Worm (Caenorhabditis elegans): Measurements from ENCODE around the gene sel-13.

Gene sel-13

DNA sequence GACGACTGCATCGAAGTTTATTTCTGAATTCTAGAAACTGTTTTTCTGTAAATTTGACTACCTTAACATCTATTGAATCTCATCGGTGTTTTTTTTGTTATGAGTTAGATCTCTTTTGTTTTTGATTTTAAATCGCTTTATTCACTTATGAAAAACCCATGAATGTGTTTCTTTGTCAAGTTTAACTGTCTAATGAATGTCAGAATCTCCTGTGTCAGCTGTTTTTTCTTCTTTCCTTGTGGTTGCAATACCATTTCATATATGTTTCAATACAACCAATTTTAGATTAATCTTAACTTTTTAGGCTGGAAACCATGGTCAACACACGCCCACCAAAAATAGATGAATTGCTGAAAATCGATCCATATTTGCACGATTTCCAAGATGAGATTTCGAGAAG lies 5.0 kb downstream of the sel-13 start, which contains the start of gene T04A8.7:
Gene T04A8.7 (plus strand): TSS at position 301 of the 400 bp plus-strand sequence.
- TF ChIP-seq ztf-29 (GFP tag; IDR thresholded peaks at IDR 0.05) (no peak), klf-2 (GFP tag; conservative IDR thresholded peaks at IDR 0.05) (no peak), cog-1 (tag; optimal IDR thresholded peaks at IDR 0.05) (no peak), ref-1 (GFP tag; conservative IDR thresholded peaks at IDR 0.05) (no peak), tab-1 (GFP tag; IDR thresholded peaks at IDR 0.05) (no peak)

DNA sequence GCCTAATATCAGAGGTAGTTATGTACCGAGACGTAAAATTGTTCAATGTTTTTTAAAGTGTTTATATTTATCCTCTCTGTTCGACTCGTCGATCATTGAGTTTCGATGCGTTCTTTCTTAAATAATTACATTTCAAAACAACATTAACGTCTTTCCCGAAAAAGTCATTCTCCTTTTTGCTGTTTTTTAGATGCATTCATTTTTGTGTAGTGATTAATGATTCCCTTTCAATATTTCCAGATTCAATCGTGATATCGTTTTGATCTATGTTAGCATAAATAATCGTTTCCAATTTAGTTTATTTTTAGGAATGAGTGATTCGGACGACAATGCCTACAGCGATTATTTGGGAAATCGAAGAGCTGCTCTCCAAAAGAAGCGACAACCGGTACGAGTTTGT lies 6.3 kb downstream of the sel-13 start, which contains the start of gene T04A8.8:
Gene T04A8.8 (plus strand): TSS at position 301 of the 400 bp plus-strand sequence.
- TF ChIP-seq ref-1 (GFP tag; conservative IDR thresholded peaks at IDR 0.05) (no peak), klf-2 (GFP tag; conservative IDR thresholded peaks at IDR 0.05) (no peak), tab-1 (GFP tag; IDR thresholded peaks at IDR 0.05) (no peak), med-1 (GFP tag; optimal IDR thresholded peaks at IDR 0.05; ENCODE audit: insufficient read depth) (no peak), cog-1 (tag; optimal IDR thresholded peaks at IDR 0.05) (no peak), flt-1 (GFP tag; IDR thresholded peaks at IDR 0.05) (no peak), ztf-23 (GFP tag; IDR thresholded peaks at IDR 0.05) (no peak), T22C8.4 (GFP tag; IDR thresholded peaks at IDR 0.05) (no peak), ztf-29 (GFP tag; IDR thresholded peaks at IDR 0.05) (no peak)

DNA sequence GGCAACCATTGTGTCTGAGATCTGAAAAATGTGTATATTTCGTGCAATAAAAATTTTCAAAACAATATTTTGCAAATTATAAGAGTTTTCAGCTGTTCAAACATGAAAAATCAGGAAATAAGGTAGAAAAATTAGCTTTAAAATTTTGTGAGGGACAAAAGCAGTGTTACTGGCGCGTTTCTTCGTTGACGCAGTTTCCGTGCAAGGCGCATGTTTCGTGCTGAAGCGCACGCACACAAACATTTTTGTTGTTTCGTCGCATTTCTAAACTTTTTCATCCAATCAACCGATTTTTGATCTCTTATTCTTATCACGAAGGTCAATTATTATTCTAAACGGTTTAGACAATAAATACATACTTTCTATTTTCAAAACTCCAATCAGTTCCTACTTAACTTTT lies 6.7 kb downstream of the sel-13 start, which contains the start of gene nifk-1:
Gene nifk-1 (minus strand): TSS at position 27 of the 400 bp plus-strand sequence.
- no peak for TF ChIP-seq T22C8.4 (GFP tag; IDR thresholded peaks at IDR 0.05)
- peak; percentile 50; the same call in 1 of the 2 replicates for TF ChIP-seq ztf-23 (GFP tag; IDR thresholded peaks at IDR 0.05)

DNA sequence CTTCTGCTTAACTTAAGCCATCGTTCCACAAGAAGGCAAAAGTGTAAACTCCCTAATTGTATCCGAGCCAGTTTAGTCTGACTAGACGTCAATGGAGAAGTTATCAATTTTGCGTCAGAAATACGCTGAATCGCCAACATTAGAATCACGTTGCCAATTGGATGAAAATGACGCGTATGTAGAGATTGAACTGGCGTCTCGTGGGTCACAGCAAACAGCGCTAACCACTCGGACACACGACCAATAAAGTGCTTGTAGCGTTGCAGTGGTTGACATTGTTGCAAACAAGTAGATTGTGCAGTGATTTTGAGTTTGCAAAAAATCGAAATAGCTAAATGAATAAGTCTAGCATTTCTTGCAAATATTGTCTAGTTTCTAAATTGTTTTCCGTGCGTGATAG lies 10.4 kb downstream of the sel-13 start:
- peak; percentile 55 for TF ChIP-seq cog-1 (tag; optimal IDR thresholded peaks at IDR 0.05)
- TF ChIP-seq ref-1 (GFP tag; conservative IDR thresholded peaks at IDR 0.05): peak; percentile 73
- TF ChIP-seq klf-2 (GFP tag; conservative IDR thresholded peaks at IDR 0.05): 0 out of 2 replicates have a peak, but pooled peaks have one; percentile 53
- peak; percentile 81 for TF ChIP-seq T22C8.4 (GFP tag; IDR thresholded peaks at IDR 0.05)
- peak; percentile 78; the same call in 1 of the 2 replicates for TF ChIP-seq ztf-29 (GFP tag; IDR thresholded peaks at IDR 0.05)
- peak; percentile 33 for TF ChIP-seq med-1 (GFP tag; optimal IDR thresholded peaks at IDR 0.05; ENCODE audit: insufficient read depth)
- TF ChIP-seq ztf-23 (GFP tag; IDR thresholded peaks at IDR 0.05): peak; percentile 89
- peak; percentile 91 for TF ChIP-seq flt-1 (GFP tag; IDR thresholded peaks at IDR 0.05)
- TF ChIP-seq tab-1 (GFP tag; IDR thresholded peaks at IDR 0.05): peak; percentile 93

DNA sequence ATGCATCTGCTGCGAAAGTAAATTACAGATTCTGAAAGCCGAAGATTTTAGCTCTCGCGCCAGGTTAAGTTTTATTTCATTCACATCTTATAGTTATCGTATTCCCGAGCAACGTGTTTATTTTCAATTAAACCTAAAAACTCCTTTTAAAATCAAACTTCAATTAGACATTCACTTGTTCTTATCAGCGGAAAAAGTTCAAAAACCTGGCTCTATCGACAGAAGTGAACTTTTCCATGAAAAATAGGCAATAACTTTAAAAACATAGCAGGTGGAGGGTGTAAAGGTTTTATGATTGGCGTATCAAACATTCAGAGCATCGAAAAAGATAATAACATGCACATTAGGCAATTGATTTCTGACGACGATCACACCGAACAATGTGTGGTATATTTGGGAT lies 11.1 kb downstream of the sel-13 start, which contains the start of gene ppat-1:
Gene ppat-1 (plus strand): TSS at position 316 of the 400 bp plus-strand sequence.
- TF ChIP-seq klf-2 (GFP tag; conservative IDR thresholded peaks at IDR 0.05): no peak
- no peak for TF ChIP-seq cog-1 (tag; optimal IDR thresholded peaks at IDR 0.05)
- TF ChIP-seq T22C8.4 (GFP tag; IDR thresholded peaks at IDR 0.05): no peak
- no peak for TF ChIP-seq tab-1 (GFP tag; IDR thresholded peaks at IDR 0.05)
- no peak for TF ChIP-seq flt-1 (GFP tag; IDR thresholded peaks at IDR 0.05)
- TF ChIP-seq ztf-29 (GFP tag; IDR thresholded peaks at IDR 0.05): no peak
- TF ChIP-seq med-1 (GFP tag; optimal IDR thresholded peaks at IDR 0.05; ENCODE audit: insufficient read depth): no peak
- TF ChIP-seq ztf-23 (GFP tag; IDR thresholded peaks at IDR 0.05): no peak
- no peak for TF ChIP-seq ref-1 (GFP tag; conservative IDR thresholded peaks at IDR 0.05)

DNA sequence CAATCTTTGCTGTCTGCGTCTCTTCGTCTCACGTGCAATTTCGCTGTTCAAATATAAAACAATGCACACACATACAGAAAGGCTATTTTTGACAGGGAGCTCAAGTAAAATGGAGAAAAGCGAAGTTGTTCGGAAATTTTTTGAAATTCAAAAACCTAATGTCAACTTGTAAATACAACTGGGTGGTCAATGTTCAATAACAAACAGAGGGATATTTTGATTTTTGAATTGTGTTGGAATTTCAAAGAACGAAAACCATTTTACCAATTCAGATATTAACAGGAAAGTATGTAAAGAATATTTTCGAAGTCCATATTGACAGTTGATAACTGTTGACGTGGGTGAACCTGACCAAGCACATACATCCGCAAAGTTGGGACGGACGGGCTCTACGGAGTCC lies 11.7 kb downstream of the sel-13 start, which contains the start of gene tag-243:
Gene tag-243 (minus strand): TSS at position 101 of the 400 bp plus-strand sequence.
- TF ChIP-seq T22C8.4 (GFP tag; IDR thresholded peaks at IDR 0.05) (no peak), klf-2 (GFP tag; conservative IDR thresholded peaks at IDR 0.05) (0 out of 2 replicates have a peak, but pooled peaks have one; percentile 24)

DNA sequence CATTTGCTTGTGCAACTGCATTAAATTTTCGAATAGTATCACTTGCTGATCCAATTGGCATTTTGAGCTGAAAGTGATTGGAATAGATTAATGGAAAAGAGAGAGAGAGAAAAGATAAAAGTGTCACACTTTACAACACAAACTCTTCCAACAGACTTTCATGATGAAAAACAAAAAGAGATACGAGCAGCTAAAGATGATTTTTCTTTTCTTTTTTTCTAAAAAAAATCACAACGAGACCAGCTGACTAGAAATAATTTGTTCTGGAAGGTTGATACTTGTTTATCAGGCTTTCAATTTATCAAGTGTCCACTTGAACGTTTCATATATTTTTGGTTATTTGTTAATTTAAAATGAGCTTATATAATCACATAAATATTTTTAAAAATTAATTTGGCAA lies 12.9 kb downstream of the sel-13 start:
- TF ChIP-seq ztf-29 (GFP tag; IDR thresholded peaks at IDR 0.05) (no peak), tab-1 (GFP tag; IDR thresholded peaks at IDR 0.05) (no peak), klf-2 (GFP tag; conservative IDR thresholded peaks at IDR 0.05) (no peak), ztf-23 (GFP tag; IDR thresholded peaks at IDR 0.05) (no peak), cog-1 (tag; optimal IDR thresholded peaks at IDR 0.05) (no peak), ref-1 (GFP tag; conservative IDR thresholded peaks at IDR 0.05) (no peak), med-1 (GFP tag; optimal IDR thresholded peaks at IDR 0.05; ENCODE audit: insufficient read depth) (no peak), T22C8.4 (GFP tag; IDR thresholded peaks at IDR 0.05) (no peak), flt-1 (GFP tag; IDR thresholded peaks at IDR 0.05) (no peak)

DNA sequence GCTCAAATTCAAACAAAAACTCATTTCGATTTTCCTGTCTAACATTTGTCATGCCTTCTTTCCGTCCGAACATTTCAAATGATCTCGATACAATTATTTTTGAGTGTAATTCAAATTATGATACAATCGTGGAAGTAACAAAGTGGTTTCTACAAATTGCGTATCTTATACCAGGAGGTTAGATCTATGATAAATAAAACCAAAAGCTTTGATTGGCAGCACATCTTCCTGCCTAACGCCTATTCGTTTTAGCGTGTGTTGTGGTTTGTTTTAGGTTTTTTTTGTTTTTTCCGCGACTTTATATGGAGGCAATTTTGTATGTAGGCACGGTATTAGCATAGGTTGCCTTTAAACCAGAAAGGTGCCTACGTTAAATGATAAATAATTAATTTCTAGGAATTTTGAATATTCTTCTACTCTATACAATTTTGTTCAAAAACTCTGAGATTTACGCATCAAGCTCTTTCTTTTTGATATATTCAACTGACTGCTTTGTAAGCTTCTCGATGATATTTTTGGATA lies 20.0 kb downstream of the sel-13 start, which contains the start of gene srg-11:
Gene srg-11 (plus strand): TSS at position 51 of the 522 bp plus-strand sequence.
- TF ChIP-seq ref-1 (GFP tag; conservative IDR thresholded peaks at IDR 0.05) (no peak), ztf-29 (GFP tag; IDR thresholded peaks at IDR 0.05) (no peak), T22C8.4 (GFP tag; IDR thresholded peaks at IDR 0.05) (no peak), tab-1 (GFP tag; IDR thresholded peaks at IDR 0.05) (no peak), klf-2 (GFP tag; conservative IDR thresholded peaks at IDR 0.05) (no peak), med-1 (GFP tag; optimal IDR thresholded peaks at IDR 0.05; ENCODE audit: insufficient read depth) (no peak), flt-1 (GFP tag; IDR thresholded peaks at IDR 0.05) (no peak), ztf-23 (GFP tag; IDR thresholded peaks at IDR 0.05) (no peak), cog-1 (tag; optimal IDR thresholded peaks at IDR 0.05) (no peak)

DNA sequence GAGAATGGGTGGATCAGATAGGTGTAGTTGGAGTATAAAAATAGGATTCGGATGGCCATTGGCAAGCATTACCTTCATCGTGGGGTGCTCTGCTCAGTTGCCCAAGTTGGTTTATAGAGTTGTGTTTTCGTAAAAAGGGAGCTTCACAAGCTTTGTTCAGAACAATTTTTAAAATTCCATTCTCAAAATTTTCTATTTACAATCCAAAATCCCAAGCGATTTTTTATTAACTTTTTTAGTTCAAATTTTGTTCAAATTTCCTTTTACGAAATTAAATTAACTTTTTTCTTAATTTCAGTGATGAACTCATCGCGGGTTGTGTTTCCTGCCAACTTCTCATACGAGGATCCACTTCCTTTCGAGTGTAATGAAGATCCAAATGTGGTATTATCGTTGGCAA lies 22.6 kb downstream of the sel-13 start, which contains the start of gene srg-10:
Gene srg-10 (plus strand): TSS at position 301 of the 400 bp plus-strand sequence.
- TF ChIP-seq cog-1 (tag; optimal IDR thresholded peaks at IDR 0.05): no peak

DNA sequence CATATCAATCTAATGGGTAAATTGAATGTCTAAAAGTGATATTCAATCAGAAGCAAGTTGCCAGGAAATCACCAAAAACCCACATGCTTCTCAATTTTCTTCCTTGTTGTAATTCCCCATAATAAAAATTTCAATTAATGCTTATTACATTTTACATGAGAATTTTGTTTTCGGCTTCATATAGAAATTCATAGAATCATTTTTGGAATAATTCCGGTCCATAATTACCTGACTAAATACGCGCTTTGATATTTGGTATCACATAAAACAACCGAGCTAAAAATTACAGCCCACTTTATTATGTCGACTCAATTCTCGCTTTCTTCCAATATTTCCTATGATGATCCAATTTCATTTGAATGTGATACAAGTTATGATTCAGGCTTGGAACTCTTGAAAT lies 28.1 kb downstream of the sel-13 start, which contains the start of gene srg-13:
Gene srg-13 (plus strand): TSS at position 301 of the 400 bp plus-strand sequence.
- TF ChIP-seq tab-1 (GFP tag; IDR thresholded peaks at IDR 0.05) (no peak), ztf-23 (GFP tag; IDR thresholded peaks at IDR 0.05) (no peak), klf-2 (GFP tag; conservative IDR thresholded peaks at IDR 0.05) (no peak), T22C8.4 (GFP tag; IDR thresholded peaks at IDR 0.05) (no peak), ztf-29 (GFP tag; IDR thresholded peaks at IDR 0.05) (no peak), flt-1 (GFP tag; IDR thresholded peaks at IDR 0.05) (no peak), ref-1 (GFP tag; conservative IDR thresholded peaks at IDR 0.05) (no peak), cog-1 (tag; optimal IDR thresholded peaks at IDR 0.05) (no peak), med-1 (GFP tag; optimal IDR thresholded peaks at IDR 0.05; ENCODE audit: insufficient read depth) (no peak)

Data from whole organism, midembryonic.